Worm (Caenorhabditis elegans) whole organism, L4 larva: ENCODE measurements around the gene unc-42.

Source experiments
- D1046.2 ChIP-seq: fragments of 200-800 bp; sonication (Bioruptor generic); IDR thresholded peaks from 2 replicates; pipeline ENCODE4 v1.3.6; 2022; ENCODE audit warnings: missing genetic modification characterization, missing compliant biosample characterization
- F10B5.3 ChIP-seq: sonication (generic microtip); optimal IDR thresholded peaks from 2 replicates; lab custom pipeline; 2016; ENCODE audit warnings: mild to moderate bottlenecking, missing genetic modification characterization, missing compliant biosample characterization
- R02D3.7 ChIP-seq: fragments of 150-350 bp; sonication (generic microtip); optimal IDR thresholded peaks from 3 replicates; lab custom pipeline; 2014; ENCODE audit warnings: missing biosample characterization, missing genetic modification characterization
- ceh-82 ChIP-seq: sonication (generic microtip); optimal IDR thresholded peaks from 2 replicates; lab custom pipeline; 2017; ENCODE audit warnings: missing biosample characterization, missing genetic modification characterization
- daf-12 ChIP-seq: fragments of 150-350 bp; optimal IDR thresholded peaks from 2 replicates; lab custom pipeline; 2014; ENCODE audit warnings: missing biosample characterization, missing genetic modification reagents, missing genetic modification characterization
- fos-1 ChIP-seq: fragments of 150-350 bp; optimal IDR thresholded peaks from 2 replicates; lab custom pipeline; 2014; ENCODE audit warnings: missing biosample characterization, missing genetic modification characterization
- lin-39 ChIP-seq: fragments of 150-350 bp; optimal IDR thresholded peaks from 2 replicates; lab custom pipeline; 2014; ENCODE audit warnings: missing biosample characterization, missing genetic modification reagents, missing genetic modification characterization
- lir-3 ChIP-seq: sonication (generic microtip); optimal IDR thresholded peaks from 2 replicates; lab custom pipeline; 2016; ENCODE audit warnings: mild to moderate bottlenecking, missing genetic modification characterization, missing compliant biosample characterization
- madf-9 ChIP-seq: fragments of 200-800 bp; sonication (Bioruptor generic); conservative IDR thresholded peaks from 2 replicates; pipeline ENCODE4 v1.3.6; 2022; ENCODE audit warnings: missing genetic modification reagents, missing genetic modification characterization, missing compliant biosample characterization
- mdl-1 ChIP-seq, 2 experiments: fragments of 150-350 bp in 1 of 2; sonication (generic microtip) in 1 of 2; optimal IDR thresholded peaks; 2 replicates each; lab custom pipeline; 2014 to 2017; ENCODE audit warnings: missing biosample characterization in 2 of 2, missing genetic modification characterization in 2 of 2
- nhr-237 ChIP-seq: sonication (generic microtip); optimal IDR thresholded peaks from 2 replicates; lab custom pipeline; 2017; ENCODE audit warnings: missing biosample characterization, missing genetic modification characterization

DNA sequence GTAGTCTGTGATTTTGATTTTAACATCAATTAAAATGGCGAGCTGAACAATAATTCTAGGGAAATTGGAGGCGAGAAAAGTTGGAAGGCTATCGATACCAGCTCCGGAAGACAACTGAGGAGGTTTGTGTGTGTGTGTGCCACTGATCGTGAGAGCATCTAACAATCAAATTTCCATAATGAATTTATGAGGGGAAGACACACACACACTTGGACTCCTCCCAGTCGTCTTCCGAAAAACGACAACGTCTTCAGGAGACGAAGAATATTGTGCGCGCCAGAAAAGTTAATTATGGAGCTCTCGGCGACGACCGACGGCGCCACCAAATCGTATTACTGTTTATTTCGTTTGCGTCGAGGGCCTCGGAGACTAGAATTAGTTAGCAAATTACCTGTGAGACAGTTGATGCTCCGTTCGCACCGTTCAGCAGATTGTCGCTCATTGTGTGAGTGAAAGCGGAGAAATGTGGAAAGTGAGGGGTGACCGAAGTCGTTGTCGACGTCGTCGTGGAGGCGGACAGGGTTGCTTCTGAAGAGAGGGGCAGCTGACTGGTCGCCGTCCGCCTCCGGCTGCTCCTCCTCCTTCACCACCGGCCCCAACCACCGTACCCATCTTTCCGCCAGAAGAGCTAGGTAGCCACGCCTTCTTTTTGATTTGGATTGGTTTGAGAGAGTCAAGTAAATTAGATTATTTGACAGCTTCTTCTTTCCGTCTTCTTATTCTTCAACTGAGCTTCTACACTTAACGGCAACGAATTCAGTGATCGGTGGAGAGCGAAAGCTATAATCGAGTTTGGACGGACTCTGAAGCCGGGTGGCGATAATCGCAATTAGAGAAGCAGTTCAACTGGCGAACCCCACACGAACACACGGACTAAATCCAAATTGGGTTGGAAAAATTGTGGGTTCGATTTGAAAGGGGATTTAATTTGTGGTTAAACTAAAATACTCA, at the start of gene unc-42:
- TF ChIP-seq R02D3.7 (tag; lab: Kevin White, UChicago) (no peak), mdl-1 (tag; optimal IDR thresholded peaks at IDR 0.05; lab: Kevin White, UChicago) (no peak), lir-3 (tag; lab: Kevin White, UChicago) (no peak), madf-9 (GFP tag; lab: Robert Waterston, UW) (no peak), daf-12 (tag; lab: Kevin White, UChicago) (no peak), fos-1 (tag; lab: Kevin White, UChicago) (no peak), F10B5.3 (tag; lab: Kevin White, UChicago) (no peak), ceh-82 (no peak), lin-39 (no peak), nhr-237 (tag; lab: Kevin White, UChicago) (no peak), D1046.2 (GFP tag; lab: Robert Waterston, UW) (no peak)
